Worm (Caenorhabditis elegans) whole organism, L4 larva: ENCODE results near the gene mix-1.

Experiments
- Y75B8A.6 ChIP-seq: fragments of 200-800 bp; sonication (Bioruptor generic); IDR thresholded peaks from 2 replicates; pipeline ENCODE4 v1.3.6; 2022; ENCODE audit warnings: missing genetic modification reagents, missing genetic modification characterization, missing compliant biosample characterization
- aha-1 ChIP-seq: fragments of 150-350 bp; peaks from one replicate; lab custom pipeline; 2014; ENCODE audit warnings: missing biosample characterization, missing genetic modification characterization
- arid-1 ChIP-seq: fragments of 200-800 bp; sonication (Bioruptor generic); conservative IDR thresholded peaks from 2 replicates; pipeline ENCODE4 v1.3.6; 2022; ENCODE audit warnings: missing genetic modification reagents, missing genetic modification characterization, missing compliant biosample characterization
- ceh-82 ChIP-seq: sonication (generic microtip); optimal IDR thresholded peaks from 2 replicates; lab custom pipeline; 2017; ENCODE audit warnings: missing biosample characterization, missing genetic modification characterization
- ces-1 ChIP-seq: fragments of 150-350 bp; sonication (generic microtip); optimal IDR thresholded peaks from 4 replicates; lab custom pipeline; 2014; ENCODE audit warnings: missing biosample characterization, missing genetic modification reagents, missing genetic modification characterization
- daf-16 ChIP-seq, 3 experiments: sonication (generic microtip); optimal IDR thresholded peaks; 2 replicates each; lab custom pipeline; 2016 to 2017; ENCODE audit warnings: missing genetic modification characterization in 3 of 3, missing genetic modification reagents in 3 of 3, mild to moderate bottlenecking in 2 of 3, missing compliant biosample characterization in 2 of 3, missing biosample characterization in 1 of 3, moderate library complexity in 1 of 3
- daf-8 ChIP-seq: fragments of 200-800 bp; sonication (Bioruptor generic); IDR thresholded peaks from 2 replicates; pipeline ENCODE4 v1.3.6; 2022; ENCODE audit warnings: missing genetic modification characterization, missing compliant biosample characterization
- dmd-6 ChIP-seq: fragments of 200-800 bp; sonication (Bioruptor generic); IDR thresholded peaks from 2 replicates; pipeline ENCODE4 v1.3.6; 2022; ENCODE audit warnings: missing genetic modification reagents, missing genetic modification characterization, missing compliant biosample characterization
- dpl-1 ChIP-seq: fragments of 150-350 bp; optimal IDR thresholded peaks from 2 replicates; lab custom pipeline; 2014; ENCODE audit warnings: missing biosample characterization, missing genetic modification reagents, missing genetic modification characterization
- duxl-1 ChIP-seq: sonication (generic microtip); optimal IDR thresholded peaks from 2 replicates; lab custom pipeline; 2016; ENCODE audit warnings: mild to moderate bottlenecking, missing genetic modification characterization, moderate library complexity, missing compliant biosample characterization; ENCODE audit not compliant: poor library complexity
- fkh-10 ChIP-seq: fragments of 150-350 bp; optimal IDR thresholded peaks from 2 replicates; lab custom pipeline; 2014; ENCODE audit warnings: missing biosample characterization, missing genetic modification reagents, missing genetic modification characterization
- hmg-1.1 ChIP-seq: fragments of 200-800 bp; sonication (Bioruptor generic); IDR thresholded peaks from 2 replicates; pipeline ENCODE4 v1.3.6; 2022; ENCODE audit warnings: missing genetic modification reagents, missing genetic modification characterization, missing compliant biosample characterization
- jun-1 ChIP-seq: fragments of 150-350 bp; optimal IDR thresholded peaks from 2 replicates; lab custom pipeline; 2014; ENCODE audit warnings: missing biosample characterization, missing genetic modification reagents, missing genetic modification characterization
- lin-13 ChIP-seq: fragments of 150-350 bp; optimal IDR thresholded peaks from 2 replicates; lab custom pipeline; 2014; ENCODE audit warnings: missing biosample characterization, missing genetic modification reagents, missing genetic modification characterization
- lin-38 ChIP-seq: fragments of 200-800 bp; sonication (Bioruptor generic); IDR thresholded peaks from 2 replicates; pipeline ENCODE4 v1.3.6; 2022; ENCODE audit warnings: missing genetic modification reagents, missing genetic modification characterization, missing compliant biosample characterization
- lsy-2 ChIP-seq, 2 experiments: fragments of 150-350 bp in 1 of 2; sonication (generic microtip) in 1 of 2; optimal IDR thresholded peaks; 2 replicates each; lab custom pipeline; 2014 to 2017; ENCODE audit warnings: missing biosample characterization in 2 of 2, missing genetic modification characterization in 2 of 2
- mdl-1 ChIP-seq, 2 experiments: fragments of 150-350 bp in 1 of 2; sonication (generic microtip) in 1 of 2; optimal IDR thresholded peaks; 2 replicates each; lab custom pipeline; 2014 to 2017; ENCODE audit warnings: missing biosample characterization in 2 of 2, missing genetic modification characterization in 2 of 2
- mdt-29 ChIP-seq: fragments of 200-800 bp; sonication (Bioruptor generic); IDR thresholded peaks from 2 replicates; pipeline ENCODE4 v1.3.6; 2022; ENCODE audit warnings: missing genetic modification reagents, missing genetic modification characterization, missing compliant biosample characterization
- mes-2 ChIP-seq: sonication (generic microtip); optimal IDR thresholded peaks from 2 replicates; lab custom pipeline; 2016; ENCODE audit warnings: missing genotype, mild to moderate bottlenecking, missing genetic modification characterization, missing compliant biosample characterization; ENCODE audit not compliant: poor library complexity, severe bottlenecking
- mxl-3 ChIP-seq: fragments of 200-800 bp; sonication (Bioruptor generic); optimal IDR thresholded peaks from 2 replicates; lab custom pipeline; 2018; ENCODE audit warnings: mild to moderate bottlenecking, missing genetic modification characterization, missing compliant biosample characterization
- nhr-28 ChIP-seq: fragments of 150-350 bp; optimal IDR thresholded peaks from 2 replicates; lab custom pipeline; 2014; ENCODE audit warnings: missing biosample characterization, missing genetic modification characterization
- nhr-77 ChIP-seq: fragments of 150-350 bp; optimal IDR thresholded peaks from 2 replicates; lab custom pipeline; 2014; ENCODE audit warnings: missing biosample characterization, missing genetic modification characterization
- pha-4 ChIP-seq, 2 experiments: fragments of 150-350 bp in 1 of 2; fragments of 200-800 bp in 1 of 2; sonication (Bioruptor generic) in 1 of 2; IDR thresholded peaks in 1 of 2; optimal IDR thresholded peaks in 1 of 2; 2 replicates each; pipeline versions ENCODE4 v1.3.6 to Lab custom; 2014 to 2022; ENCODE audit warnings: missing genetic modification characterization in 2 of 2, missing genetic modification reagents in 2 of 2, missing biosample characterization in 1 of 2, missing compliant biosample characterization in 1 of 2
- pqm-1 ChIP-seq: sonication (generic microtip); optimal IDR thresholded peaks from 2 replicates; lab custom pipeline; 2017; ENCODE audit warnings: missing biosample characterization, missing genetic modification characterization
- saeg-2 ChIP-seq: fragments of 200-800 bp; sonication (Bioruptor generic); IDR thresholded peaks from 2 replicates; pipeline ENCODE4 v1.3.6; 2022; ENCODE audit warnings: missing genetic modification reagents, missing genetic modification characterization, missing compliant biosample characterization
- sdz-12 ChIP-seq: fragments of 200-800 bp; sonication (Bioruptor generic); optimal IDR thresholded peaks from 2 replicates; lab custom pipeline; 2018; ENCODE audit warnings: mild to moderate bottlenecking, missing genetic modification characterization, missing compliant biosample characterization
- set-16 ChIP-seq: fragments of 200-800 bp; sonication (Bioruptor generic); IDR thresholded peaks from 2 replicates; pipeline ENCODE4 v1.3.6; 2022; ENCODE audit warnings: missing genetic modification reagents, missing genetic modification characterization, missing compliant biosample characterization
- unc-62 ChIP-seq, 3 experiments: fragments of 150-350 bp in 1 of 3; sonication (generic microtip); optimal IDR thresholded peaks in 2 of 3; peaks in 1 of 3; 1 replicate in 1 of 3; 2 replicates in 2 of 3; lab custom pipeline; 2014 to 2017; ENCODE audit warnings: missing biosample characterization in 3 of 3, missing genetic modification characterization in 3 of 3, missing genetic modification reagents in 3 of 3, missing genotype in 1 of 3
- zip-11 ChIP-seq: fragments of 200-800 bp; sonication (Bioruptor generic); IDR thresholded peaks from 2 replicates; pipeline ENCODE4 v1.3.6; 2022; ENCODE audit warnings: missing genetic modification characterization, missing compliant biosample characterization
- zip-2 ChIP-seq: fragments of 150-350 bp; optimal IDR thresholded peaks from 2 replicates; lab custom pipeline; 2014; ENCODE audit warnings: missing biosample characterization, missing genetic modification characterization

mix-1 gene

DNA sequence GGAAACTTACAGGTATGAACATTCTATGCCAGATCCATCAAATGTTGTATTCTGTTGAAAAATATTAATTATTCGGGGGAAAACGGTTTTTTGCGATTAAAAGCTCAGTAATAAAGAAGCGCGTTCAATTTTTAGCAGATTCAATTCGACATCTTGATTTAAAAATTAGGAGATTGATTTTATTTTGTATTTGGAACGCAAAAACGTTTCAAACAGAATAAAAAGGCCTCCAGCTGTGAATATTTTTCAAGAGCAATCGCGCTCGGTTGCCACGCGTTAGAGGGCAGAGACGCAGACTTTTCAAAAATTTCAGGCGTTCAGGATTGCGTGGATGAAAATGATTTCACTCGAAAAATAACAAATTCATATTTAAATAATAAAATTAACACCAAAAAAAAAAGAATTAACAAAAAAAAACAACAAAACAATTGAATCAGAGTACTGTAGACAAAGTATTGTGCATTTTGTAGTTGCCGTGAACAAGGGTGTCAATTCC lies 4.1 kb upstream of the mix-1 start, which contains the start of gene R06F6.8:
R06F6.8 (minus strand) TSS at position 51 of the 496 bp plus-strand sequence.
- TF ChIP-seq lin-13 (GFP tag; lab: Kevin White, UChicago) (peak; percentile 5), dpl-1 (peak; percentile 20), mes-2 (tag; lab: Kevin White, UChicago) (peak; percentile 61), mxl-3 (GFP tag; lab: Kevin White, UChicago) (no peak), pha-4 (GFP tag; IDR thresholded peaks at IDR 0.05; lab: Robert Waterston, UW) (no peak), pha-4 (tag; optimal IDR thresholded peaks at IDR 0.05; lab: Kevin White, UChicago) (peak; percentile 11), lin-38 (GFP tag; lab: Robert Waterston, UW) (peak; percentile 82), daf-8 (GFP tag; lab: Robert Waterston, UW) (no peak), lsy-2 (tag; optimal IDR thresholded peaks at IDR 0.05; lab: Kevin White, UChicago) (peak in 1 of 2 experiments; percentile 29), nhr-28 (peak; percentile 9), sdz-12 (GFP tag; lab: Kevin White, UChicago) (no peak), fkh-10 (GFP tag; lab: Kevin White, UChicago) (no peak)

DNA sequence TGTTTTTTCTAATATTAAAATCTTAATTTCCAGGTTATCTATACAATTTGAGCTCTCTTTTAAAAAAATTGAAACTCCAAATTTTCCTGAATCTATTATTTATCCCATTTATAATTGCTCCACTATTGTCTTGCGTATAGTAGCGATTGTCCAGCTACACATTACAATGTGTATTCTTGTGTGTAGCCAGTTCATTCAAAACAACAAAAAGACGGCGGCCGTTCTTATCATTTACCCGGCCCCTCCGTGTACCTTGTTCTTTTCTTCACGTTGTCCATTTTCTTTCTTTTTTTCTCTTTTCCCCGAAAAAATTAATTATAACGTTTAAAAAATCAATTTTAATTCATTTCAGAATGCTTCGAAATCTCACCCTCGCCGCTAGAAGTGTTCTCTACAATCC lies 3.4 kb upstream of the mix-1 start, which contains the start of gene ech-4:
ech-4 (plus strand) TSS at position 353 of the 400 bp plus-strand sequence.
- TF ChIP-seq lin-38 (GFP tag; lab: Robert Waterston, UW) = peak; percentile 17; the same call in 1 of the 2 replicates
- TF ChIP-seq nhr-28 = peak; percentile 56
- TF ChIP-seq mdl-1 (tag; optimal IDR thresholded peaks at IDR 0.05; lab: Kevin White, UChicago) = no peak
- no peak for TF ChIP-seq daf-16 (GFP tag; optimal IDR thresholded peaks at IDR 0.05; lab: Kevin White, UChicago)
- peak; percentile 63 for TF ChIP-seq daf-16 (tag; optimal IDR thresholded peaks at IDR 0.05; lab: Kevin White, UChicago)
- peak; percentile 9 for TF ChIP-seq pqm-1 (tag; lab: Kevin White, UChicago)

DNA sequence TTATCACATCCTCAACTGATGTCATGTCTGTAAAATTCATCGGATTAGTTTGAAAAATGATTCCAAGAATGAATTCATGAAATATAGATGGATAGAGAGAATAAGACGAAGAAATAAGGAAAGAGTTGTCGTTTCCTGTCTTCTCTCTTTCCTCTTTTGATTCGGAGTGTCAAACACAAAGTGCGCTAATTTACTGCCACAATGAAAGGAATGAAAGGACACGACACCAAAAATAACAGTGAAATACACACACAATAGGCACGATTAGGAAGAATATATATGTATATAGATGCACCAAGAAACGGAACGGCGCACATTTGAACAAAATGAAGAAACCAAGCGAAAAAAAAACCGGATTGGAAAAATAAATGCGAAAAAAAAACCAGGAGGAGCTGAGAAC lies 5.0 kb downstream of the mix-1 start, which contains the start of gene VM106R.1:
VM106R.1 (minus strand) TSS at position 101 of the 400 bp plus-strand sequence.
- TF ChIP-seq ces-1 (GFP tag; lab: Kevin White, UChicago) = no peak
- TF ChIP-seq nhr-28 = no peak
- no peak for TF ChIP-seq dmd-6 (GFP tag; lab: Robert Waterston, UW)
- TF ChIP-seq duxl-1 (tag; lab: Kevin White, UChicago) = no peak
- TF ChIP-seq zip-11 (GFP tag; lab: Robert Waterston, UW) = no peak
- no peak for TF ChIP-seq mdt-29 (GFP tag; lab: Robert Waterston, UW)

DNA sequence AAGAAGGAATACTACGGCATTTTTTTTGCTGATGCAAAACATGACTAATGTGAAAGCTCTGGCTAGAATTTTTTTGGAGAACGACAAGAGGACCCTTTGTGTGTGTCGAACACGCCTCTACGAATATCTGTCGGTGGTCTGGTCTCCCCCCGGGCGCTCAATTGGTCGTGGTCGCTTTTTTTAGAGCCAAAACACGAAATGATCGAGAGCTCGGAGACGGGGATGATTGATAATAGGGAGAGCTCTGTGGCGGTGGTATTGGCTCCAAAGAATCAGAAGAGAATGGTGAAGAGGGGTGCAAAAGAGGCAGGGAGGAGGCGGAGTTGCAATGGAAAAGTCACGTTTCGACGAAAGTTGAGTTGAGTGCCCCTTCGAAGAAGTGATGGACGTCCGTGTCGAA lies 5.5 kb downstream of the mix-1 start:
- TF ChIP-seq hmg-1.1 (0 out of 2 replicates have a peak, but pooled peaks have one; percentile 21), arid-1 (GFP tag; lab: Robert Waterston, UW) (no peak), mxl-3 (GFP tag; lab: Kevin White, UChicago) (no peak), jun-1 (no peak), pqm-1 (tag; lab: Kevin White, UChicago) (no peak), daf-8 (GFP tag; lab: Robert Waterston, UW) (no peak), zip-2 (tag; lab: Kevin White, UChicago) (no peak), Y75B8A.6 (no peak), set-16 (0 out of 2 replicates have a peak, but pooled peaks have one; percentile 14), nhr-77 (tag; lab: Kevin White, UChicago) (no peak), ceh-82 (tag; lab: Kevin White, UChicago) (no peak)
- TF ChIP-seq, all 104 proteins: peak for 2

DNA sequence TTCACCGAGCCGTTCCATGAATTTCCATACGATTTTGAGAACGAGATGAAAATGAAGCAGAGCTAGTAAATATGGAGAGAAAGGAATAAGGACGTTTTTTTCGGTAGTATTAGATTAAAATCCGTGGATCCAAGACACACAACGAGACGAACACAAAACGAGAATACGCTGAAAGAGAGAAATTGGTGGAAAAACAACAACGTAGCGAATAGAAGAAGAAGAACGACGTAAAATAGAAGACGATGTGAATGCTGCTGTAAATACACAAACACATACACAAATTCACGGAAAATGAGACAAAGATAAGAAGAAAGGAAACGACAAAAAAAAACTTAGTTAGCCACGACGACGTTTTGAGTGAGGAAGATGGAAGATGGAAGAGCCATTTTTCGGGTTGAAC lies 10.7 kb downstream of the mix-1 start:
- TF ChIP-seq mxl-3 (GFP tag; lab: Kevin White, UChicago) = no peak
- no peak for TF ChIP-seq unc-62 (GFP tag; optimal IDR thresholded peaks at IDR 0.05 in 1 of 2; lab: Kevin White, UChicago)
- no peak for TF ChIP-seq unc-62 (tag; optimal IDR thresholded peaks at IDR 0.05; lab: Kevin White, UChicago)
- TF ChIP-seq nhr-77 (tag; lab: Kevin White, UChicago) = no peak
- no peak for TF ChIP-seq daf-16 (GFP tag; optimal IDR thresholded peaks at IDR 0.05; lab: Kevin White, UChicago)
- TF ChIP-seq daf-16 (tag; optimal IDR thresholded peaks at IDR 0.05; lab: Kevin White, UChicago) = no peak
- TF ChIP-seq aha-1 (tag; lab: Kevin White, UChicago) = peak; percentile 90
- TF ChIP-seq saeg-2 (GFP tag; lab: Robert Waterston, UW) = no peak
- no peak for TF ChIP-seq dmd-6 (GFP tag; lab: Robert Waterston, UW)
